Fruit fly (Drosophila melanogaster): ENCODE measurements around the gene CG3528.

The CG3528 gene

DNA sequence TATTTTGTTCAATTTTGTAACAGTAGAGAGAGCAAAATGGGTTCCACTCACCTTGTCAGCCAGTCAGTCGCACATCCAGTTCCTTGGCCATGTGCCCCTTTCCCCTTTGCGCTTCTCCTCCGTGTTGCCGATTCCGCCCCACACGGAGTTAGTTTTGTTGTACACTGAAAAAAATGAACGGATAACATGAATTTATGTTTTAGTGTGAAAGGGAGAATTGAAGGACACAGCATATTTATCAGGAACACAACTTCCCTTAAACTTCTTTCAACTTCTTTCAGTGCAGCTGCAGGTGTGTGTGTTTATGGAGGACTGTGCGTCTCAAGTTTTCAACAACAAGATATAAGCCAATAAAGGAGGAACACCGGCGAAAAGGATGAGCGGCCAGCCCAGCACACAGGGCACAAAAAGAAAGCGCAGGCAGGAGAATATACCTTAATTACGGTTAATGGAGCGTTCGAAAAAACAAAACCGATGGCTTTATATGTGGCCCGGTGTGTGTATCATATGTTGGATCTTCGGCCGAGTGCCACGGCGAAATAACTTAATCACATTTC, 36.6 kb downstream of the CG3528 start:
- TF ChIP-seq pan (optimal IDR thresholded peaks at IDR 0.05) (no peak), CG8478 (optimal IDR thresholded peaks at IDR 0.05) (no peak), psq (optimal IDR thresholded peaks at IDR 0.05) (no peak), Dll (optimal IDR thresholded peaks at IDR 0.05) (no peak), usp (GFP tag; optimal IDR thresholded peaks at IDR 0.05) (no peak), EcR (GFP tag; optimal IDR thresholded peaks at IDR 0.05) (no peak)

DNA sequence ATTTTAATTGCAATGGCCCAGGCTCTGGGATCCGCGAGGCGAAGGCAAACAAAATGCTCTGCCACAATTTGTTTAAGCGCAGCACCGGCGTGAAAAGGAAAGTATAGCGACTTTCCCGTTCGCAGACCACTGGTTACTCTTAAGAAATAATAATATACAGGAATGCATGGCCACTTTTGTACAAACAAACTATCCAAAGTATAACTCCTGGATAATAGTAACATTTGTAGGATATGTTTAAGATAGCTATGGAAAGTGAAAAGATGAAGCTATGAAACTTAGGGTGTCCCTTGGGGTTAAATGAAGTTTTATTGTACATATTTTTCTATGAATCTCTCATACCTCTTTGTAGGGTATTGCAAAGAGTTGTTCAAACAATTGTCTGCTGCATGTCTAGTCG, 39.5 kb downstream of the CG3528 start:
- no peak for TF ChIP-seq psq (optimal IDR thresholded peaks at IDR 0.05)

DNA sequence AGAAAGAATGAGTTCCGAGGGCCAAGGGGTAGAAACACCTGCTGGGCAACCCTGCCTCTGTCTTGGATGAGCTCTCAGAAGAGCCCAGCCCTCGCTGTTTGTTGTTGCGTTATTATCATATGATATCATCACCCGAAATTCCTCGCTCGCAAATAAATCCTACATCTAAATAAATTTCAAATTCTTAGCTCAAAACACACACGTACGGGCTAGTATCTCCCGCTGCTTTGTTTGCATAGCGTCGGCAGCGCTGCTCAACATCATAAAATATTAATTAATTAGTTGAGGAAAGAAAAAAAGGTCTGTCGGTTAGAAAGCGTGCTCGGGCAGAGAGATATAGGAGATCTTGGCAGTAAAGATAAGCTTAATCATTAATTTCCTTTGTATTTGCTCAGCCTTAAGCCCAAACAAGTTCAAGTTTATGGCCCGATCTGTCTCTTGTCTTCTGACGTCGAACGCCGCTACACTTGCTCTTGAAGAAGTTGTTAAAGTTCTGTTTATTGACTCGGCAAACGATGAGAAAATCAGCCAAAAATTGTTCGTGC, 43.9 kb downstream of the CG3528 start:
- TF ChIP-seq pan (optimal IDR thresholded peaks at IDR 0.05), result no peak
- no peak for TF ChIP-seq EcR (GFP tag; optimal IDR thresholded peaks at IDR 0.05)
- no peak for TF ChIP-seq Dll (optimal IDR thresholded peaks at IDR 0.05)
- no peak for TF ChIP-seq usp (GFP tag; optimal IDR thresholded peaks at IDR 0.05)
- no peak for TF ChIP-seq CG8478 (optimal IDR thresholded peaks at IDR 0.05)
- no peak for TF ChIP-seq psq (optimal IDR thresholded peaks at IDR 0.05)

DNA sequence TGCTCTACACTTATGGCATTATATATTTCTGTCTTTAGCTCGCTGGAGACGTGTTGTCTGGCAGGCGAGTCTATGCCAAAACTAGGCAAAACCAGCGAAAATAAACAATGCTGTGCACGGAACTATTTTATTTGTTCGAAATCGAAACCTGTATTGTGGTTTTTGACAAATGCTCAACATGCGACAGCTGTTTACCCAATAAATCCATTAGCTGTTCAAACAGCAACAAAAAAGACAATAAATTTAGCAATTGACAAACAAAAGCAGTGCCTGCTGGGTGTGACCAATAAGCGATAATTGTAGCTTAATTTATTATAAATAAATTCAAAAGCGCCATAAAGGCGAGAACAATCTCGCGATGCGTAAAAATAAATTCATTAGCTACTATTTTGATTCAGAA, 45.1 kb downstream of the CG3528 start:
- TF ChIP-seq psq (optimal IDR thresholded peaks at IDR 0.05) (no peak), usp (GFP tag; optimal IDR thresholded peaks at IDR 0.05) (no peak), Dll (optimal IDR thresholded peaks at IDR 0.05) (no peak), EcR (GFP tag; optimal IDR thresholded peaks at IDR 0.05) (no peak), pan (optimal IDR thresholded peaks at IDR 0.05) (no peak), CG8478 (optimal IDR thresholded peaks at IDR 0.05) (no peak)

DNA sequence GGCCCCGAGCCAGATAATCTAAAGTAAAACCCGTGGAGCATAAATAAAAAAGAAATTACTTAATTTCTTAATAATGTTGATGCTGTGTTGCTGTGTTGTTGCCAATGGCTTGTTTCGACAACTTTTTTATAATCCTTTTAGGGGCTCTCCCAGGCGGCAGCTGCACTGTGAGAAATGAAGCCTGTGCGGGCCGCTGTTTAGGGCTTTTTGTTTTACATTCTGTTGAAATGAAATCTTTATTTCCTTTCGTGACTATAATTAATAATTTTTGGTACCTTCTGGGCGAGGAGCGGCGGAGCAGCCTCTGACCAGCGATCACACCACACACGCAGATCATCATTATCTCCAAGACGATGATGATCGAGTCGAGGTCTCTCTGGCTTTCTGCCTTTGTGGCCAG, 47.3 kb downstream of the CG3528 start:
- TF ChIP-seq pan (optimal IDR thresholded peaks at IDR 0.05), result no peak
- TF ChIP-seq psq (optimal IDR thresholded peaks at IDR 0.05), result no peak
- no peak for TF ChIP-seq CG8478 (optimal IDR thresholded peaks at IDR 0.05)
- TF ChIP-seq EcR (GFP tag; optimal IDR thresholded peaks at IDR 0.05), result no peak

DNA sequence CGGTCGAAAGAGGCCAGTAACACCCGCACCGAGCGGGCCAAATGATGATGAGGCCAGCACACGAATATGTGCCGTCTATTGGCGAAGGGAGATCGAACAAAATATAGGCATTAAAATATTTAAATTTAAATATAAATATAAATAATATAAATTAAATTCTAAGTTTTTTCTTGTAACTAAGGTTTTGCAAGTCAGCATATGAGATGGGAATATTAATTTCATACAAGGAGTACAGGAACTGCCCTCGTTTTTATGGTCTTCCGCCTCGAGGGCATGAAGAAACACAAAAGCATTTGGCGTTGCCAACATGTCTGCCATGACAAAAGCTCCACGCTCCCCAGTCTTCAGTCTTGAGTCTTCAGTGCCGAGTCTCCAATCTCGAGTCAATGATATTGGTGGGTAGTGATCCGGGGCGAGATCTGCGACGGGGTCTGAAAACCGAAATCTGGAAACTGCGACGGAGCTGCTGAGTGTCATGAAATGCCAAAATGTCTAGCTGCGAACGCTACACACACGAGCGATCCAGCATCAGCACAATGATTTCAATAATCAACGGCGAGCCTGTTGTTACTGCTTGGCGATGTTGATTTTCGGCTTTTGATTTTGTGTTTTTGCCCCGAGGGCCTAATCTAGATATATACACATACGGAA, 50.0 kb downstream of the CG3528 start:
- TF ChIP-seq EcR (GFP tag; optimal IDR thresholded peaks at IDR 0.05) (no peak), CG8478 (optimal IDR thresholded peaks at IDR 0.05) (no peak), usp (GFP tag; optimal IDR thresholded peaks at IDR 0.05) (no peak), pan (optimal IDR thresholded peaks at IDR 0.05) (no peak), Dll (optimal IDR thresholded peaks at IDR 0.05) (no peak), psq (optimal IDR thresholded peaks at IDR 0.05) (no peak)

All from whole organism.